Fruit fly (Drosophila melanogaster): ENCODE data around the gene norpA.
"Not testable (repeated sequence)": the region's sequence is repeated elsewhere in the genome, so short reads cannot be mapped to it uniquely, and the experiment has no call there.

Gene norpA

dm6 chrX:4322234-4323210 lies at the start of gene norpA:
norpA (plus strand) TSS chrX:4322626.
- peak; percentile 1 for TF ChIP-seq noc (tag; optimal IDR thresholded peaks at IDR 0.05)

dm6 chrX:4273499-4273898 lies 48.9 kb upstream of the norpA start:
- TF ChIP-seq noc (tag; optimal IDR thresholded peaks at IDR 0.05): no peak

dm6 chrX:4276900-4277299 lies 45.5 kb upstream of the norpA start, which contains the start of gene CG15577:
CG15577 (minus strand) TSS chrX:4277000.
- no peak for TF ChIP-seq noc (tag; optimal IDR thresholded peaks at IDR 0.05)

- TF ChIP-seq noc (tag; optimal IDR thresholded peaks at IDR 0.05): no peak
Measured at dm6 chrX:4277861-4278260, 44.6 kb upstream of the norpA start, which contains the start of gene CG15578. CG15578 (minus strand) TSS chrX:4277961.

- no peak for TF ChIP-seq noc (tag; optimal IDR thresholded peaks at IDR 0.05)
Measured at dm6 chrX:4280769-4281168, 41.7 kb upstream of the norpA start.

dm6 chrX:4293418-4293817 lies 29.0 kb upstream of the norpA start:
- no peak for TF ChIP-seq noc (tag; optimal IDR thresholded peaks at IDR 0.05)

dm6 chrX:4302246-4302645 lies 20.2 kb upstream of the norpA start, which contains the start of gene CG12692:
CG12692 (minus strand) TSS chrX:4302346.
- TF ChIP-seq noc (tag; optimal IDR thresholded peaks at IDR 0.05): no peak

- TF ChIP-seq noc (tag; optimal IDR thresholded peaks at IDR 0.05): no peak
Measured at dm6 chrX:4305980-4306379, 16.4 kb upstream of the norpA start.

dm6 chrX:4311699-4312098 lies 10.7 kb upstream of the norpA start, which contains the start of gene CG15579:
CG15579 (minus strand) TSS chrX:4311799.
- no peak for TF ChIP-seq noc (tag; optimal IDR thresholded peaks at IDR 0.05)

dm6 chrX:4318701-4319100 lies 3.7 kb upstream of the norpA start, which contains the start of gene mei-9:
mei-9 (minus strand) TSS chrX:4318801.
- TF ChIP-seq noc (tag; optimal IDR thresholded peaks at IDR 0.05): not testable (repeated sequence)

dm6 chrX:4319240-4319639 lies 3.2 kb upstream of the norpA start, which contains the start of gene NO66:
NO66 (plus strand) TSS chrX:4319438.
- not testable (repeated sequence) for TF ChIP-seq noc (tag; optimal IDR thresholded peaks at IDR 0.05)

- no peak for TF ChIP-seq noc (tag; optimal IDR thresholded peaks at IDR 0.05)
Measured at dm6 chrX:4322131-4322233, 444 bp upstream of the norpA start, which contains the start of gene mRpL33. mRpL33 (minus strand) TSS chrX:4322231.

- TF ChIP-seq noc (tag; optimal IDR thresholded peaks at IDR 0.05): peak; percentile 85
Measured at dm6 chrX:4323911-4324368, 1.5 kb downstream of the norpA start.

dm6 chrX:4324781-4325180 lies 2.4 kb downstream of the norpA start:
- TF ChIP-seq noc (tag; optimal IDR thresholded peaks at IDR 0.05): peak; percentile 100

- TF ChIP-seq noc (tag; optimal IDR thresholded peaks at IDR 0.05): no peak
Measured at dm6 chrX:4325346-4325745, 2.9 kb downstream of the norpA start.

dm6 chrX:4329357-4329756 lies 6.9 kb downstream of the norpA start, which contains the start of gene CG12693:
CG12693 (minus strand) TSS chrX:4329457.
- TF ChIP-seq noc (tag; optimal IDR thresholded peaks at IDR 0.05): no peak

dm6 chrX:4329809-4330208 lies 7.4 kb downstream of the norpA start:
- no peak for TF ChIP-seq noc (tag; optimal IDR thresholded peaks at IDR 0.05)

Data from whole organism, larva.